Worm (Caenorhabditis elegans): Measurements from ENCODE around the gene T22B2.1.

DNA sequence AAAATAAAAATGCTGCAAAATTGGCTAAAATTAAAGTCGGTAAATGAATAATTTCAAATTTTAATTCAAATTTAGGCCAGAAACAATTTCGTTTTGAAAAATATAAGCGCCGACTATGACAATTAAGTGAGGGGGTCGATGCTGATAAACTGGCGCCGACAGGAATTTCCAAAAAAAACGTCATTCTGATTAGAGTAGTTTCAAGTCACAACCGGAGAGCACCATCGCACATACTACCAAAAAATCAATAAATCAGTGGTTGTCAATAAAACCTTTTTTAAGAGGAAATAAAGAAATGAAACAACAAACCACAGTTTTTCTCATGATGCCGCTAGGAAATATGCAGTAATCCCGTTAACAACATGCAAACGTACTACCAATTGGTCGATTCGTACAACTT lies 23.1 kb downstream of the T22B2.1 start:
- no peak for TF ChIP-seq mbf-1 (tag; optimal IDR thresholded peaks at IDR 0.05)
- TF ChIP-seq F13H6.1 (tag; optimal IDR thresholded peaks at IDR 0.05): no peak
- no peak for TF ChIP-seq elt-3 (tag; optimal IDR thresholded peaks at IDR 0.05)
- TF ChIP-seq lin-13 (GFP tag; optimal IDR thresholded peaks at IDR 0.05): no peak
- TF ChIP-seq unc-62 (GFP tag; optimal IDR thresholded peaks at IDR 0.05): no peak
- peak; percentile 49 for TF ChIP-seq fos-1 (tag; optimal IDR thresholded peaks at IDR 0.05)
- no peak for TF ChIP-seq peb-1 (tag; optimal IDR thresholded peaks at IDR 0.05)
